Worm (Caenorhabditis elegans) whole organism, L1 larva: ENCODE results near the gene str-193.

Experiments used
- C04F5.9 ChIP-seq: sonication (generic microtip); optimal IDR thresholded peaks from 2 replicates; lab custom pipeline; 2016; ENCODE audit warnings: missing genetic modification characterization, missing compliant biosample characterization
- C34B4.2 ChIP-seq: sonication (generic microtip); optimal IDR thresholded peaks from 2 replicates; lab custom pipeline; 2017; ENCODE audit warnings: mild to moderate bottlenecking, missing genetic modification characterization, missing compliant biosample characterization
- F16B12.6 ChIP-seq: fragments of 150-350 bp; optimal IDR thresholded peaks from 2 replicates; lab custom pipeline; 2014; ENCODE audit warnings: missing biosample characterization, missing genetic modification characterization
- aha-1 ChIP-seq: fragments of 150-350 bp; optimal IDR thresholded peaks from 2 replicates; lab custom pipeline; 2014; ENCODE audit warnings: missing biosample characterization, missing genetic modification characterization
- aly-2 ChIP-seq: fragments of 150-350 bp; optimal IDR thresholded peaks from 2 replicates; lab custom pipeline; 2014; ENCODE audit warnings: missing biosample characterization, missing genetic modification characterization
- ceh-82 ChIP-seq, 3 experiments: fragments of 150-350 bp in 1 of 3; sonication (generic microtip) in 2 of 3; optimal IDR thresholded peaks; 2 replicates each; lab custom pipeline; 2014 to 2017; ENCODE audit warnings: missing biosample characterization in 3 of 3, missing genetic modification characterization in 3 of 3
- ceh-88 ChIP-seq: fragments of 200-800 bp; sonication (Bioruptor generic); IDR thresholded peaks from 2 replicates; pipeline ENCODE4 v1.3.6; 2022; ENCODE audit warnings: missing genetic modification characterization, missing compliant biosample characterization
- dsc-1 ChIP-seq: sonication (generic microtip); optimal IDR thresholded peaks from 2 replicates; lab custom pipeline; 2016; ENCODE audit warnings: mild to moderate bottlenecking, missing genetic modification characterization, missing compliant biosample characterization
- efl-3 ChIP-seq: fragments of 200-800 bp; sonication (Bioruptor generic); optimal IDR thresholded peaks from 2 replicates; lab custom pipeline; 2018; ENCODE audit warnings: mild to moderate bottlenecking, missing genetic modification characterization, missing compliant biosample characterization
- egl-13 ChIP-seq: sonication (generic microtip); optimal IDR thresholded peaks from 2 replicates; lab custom pipeline; 2016; ENCODE audit warnings: missing genotype, missing genetic modification reagents, missing genetic modification characterization, missing compliant biosample characterization
- egl-27 ChIP-seq, 2 experiments: fragments of 150-350 bp in 1 of 2; sonication (generic microtip); optimal IDR thresholded peaks; 3 replicates each; lab custom pipeline; 2017 to 2018; ENCODE audit warnings: missing biosample characterization in 2 of 2, missing genetic modification characterization in 2 of 2, missing genetic modification reagents in 2 of 2
- elt-2 ChIP-seq: sonication (generic microtip); optimal IDR thresholded peaks from 2 replicates; lab custom pipeline; 2016; ENCODE audit warnings: missing genetic modification characterization, mild to moderate bottlenecking, inconsistent platforms, missing compliant biosample characterization, missing genetic modification reagents
- elt-3 ChIP-seq, 6 experiments: fragments of 150-350 bp in 1 of 6; sonication (generic microtip); optimal IDR thresholded peaks; 2 replicates each; lab custom pipeline; 2017 to 2018; ENCODE audit warnings: missing biosample characterization in 6 of 6, missing genetic modification characterization in 6 of 6, inconsistent platforms in 1 of 6
- ets-5 ChIP-seq: fragments of 200-800 bp; sonication (Bioruptor generic); IDR thresholded peaks from 2 replicates; pipeline ENCODE4 v1.3.6; 2022; ENCODE audit warnings: missing genetic modification characterization, missing compliant biosample characterization
- fkh-10 ChIP-seq: sonication (generic microtip); optimal IDR thresholded peaks from 2 replicates; lab custom pipeline; 2017; ENCODE audit warnings: missing biosample characterization, missing genetic modification reagents, missing genetic modification characterization
- fkh-8 ChIP-seq: sonication (generic microtip); optimal IDR thresholded peaks from 2 replicates; lab custom pipeline; 2016; ENCODE audit warnings: mild to moderate bottlenecking, missing genetic modification characterization, missing compliant biosample characterization
- fos-1 ChIP-seq: fragments of 150-350 bp; optimal IDR thresholded peaks from 2 replicates; lab custom pipeline; 2014; ENCODE audit warnings: missing biosample characterization, missing genetic modification characterization
- hpl-2 ChIP-seq: fragments of 150-350 bp; optimal IDR thresholded peaks from 2 replicates; lab custom pipeline; 2014; ENCODE audit warnings: missing biosample characterization, missing genetic modification reagents, missing genetic modification characterization
- jun-1 ChIP-seq: fragments of 150-350 bp; optimal IDR thresholded peaks from 2 replicates; lab custom pipeline; 2014; ENCODE audit warnings: missing biosample characterization, missing genetic modification reagents, missing genetic modification characterization
- lin-13 ChIP-seq: fragments of 150-350 bp; optimal IDR thresholded peaks from 2 replicates; lab custom pipeline; 2014; ENCODE audit warnings: missing biosample characterization, missing genetic modification reagents, missing genetic modification characterization
- lin-35 ChIP-seq, 2 experiments: fragments of 150-350 bp; optimal IDR thresholded peaks; 2 replicates each; lab custom pipeline; 2014; ENCODE audit warnings: missing biosample characterization in 2 of 2, missing genetic modification characterization in 2 of 2, missing genetic modification reagents in 2 of 2
- lin-39 ChIP-seq: fragments of 150-350 bp; optimal IDR thresholded peaks from 2 replicates; lab custom pipeline; 2014; ENCODE audit warnings: missing biosample characterization, missing genetic modification reagents, missing genetic modification characterization
- lsy-2 ChIP-seq, 2 experiments: fragments of 150-350 bp; optimal IDR thresholded peaks; 2 replicates each; lab custom pipeline; 2014; ENCODE audit warnings: missing biosample characterization in 2 of 2, missing genetic modification characterization in 2 of 2
- mab-9 ChIP-seq: fragments of 200-800 bp; sonication (Bioruptor generic); IDR thresholded peaks from 2 replicates; pipeline ENCODE4 v1.3.6; 2022; ENCODE audit warnings: missing genetic modification reagents, missing genetic modification characterization, missing compliant biosample characterization
- mdl-1 ChIP-seq, 2 experiments: fragments of 150-350 bp; optimal IDR thresholded peaks; 2 replicates each; lab custom pipeline; 2014 to 2017; ENCODE audit warnings: missing biosample characterization in 2 of 2, missing genetic modification characterization in 2 of 2, inconsistent platforms in 1 of 2
- mep-1 ChIP-seq: fragments of 150-350 bp; optimal IDR thresholded peaks from 2 replicates; lab custom pipeline; 2014; ENCODE audit warnings: missing biosample characterization, missing genetic modification characterization
- nhr-11 ChIP-seq: fragments of 150-350 bp; optimal IDR thresholded peaks from 2 replicates; lab custom pipeline; 2014; ENCODE audit warnings: missing biosample characterization, missing genetic modification characterization
- nhr-12 ChIP-seq: sonication (generic microtip); optimal IDR thresholded peaks from 2 replicates; lab custom pipeline; 2017; ENCODE audit warnings: missing biosample characterization, missing genetic modification characterization
- nhr-19 ChIP-seq: fragments of 200-800 bp; sonication (Bioruptor generic); conservative IDR thresholded peaks from 2 replicates; pipeline ENCODE4 v1.3.6; 2022; ENCODE audit warnings: missing genetic modification characterization, missing compliant biosample characterization
- nhr-20 ChIP-seq: sonication (generic microtip); optimal IDR thresholded peaks from 2 replicates; lab custom pipeline; 2016; ENCODE audit warnings: mild to moderate bottlenecking, missing genetic modification characterization, missing compliant biosample characterization
- nhr-237 ChIP-seq: fragments of 150-350 bp; optimal IDR thresholded peaks from 2 replicates; lab custom pipeline; 2014; ENCODE audit warnings: missing biosample characterization, missing genetic modification characterization
- nhr-71 ChIP-seq: sonication (generic microtip); optimal IDR thresholded peaks from 2 replicates; lab custom pipeline; 2016; ENCODE audit warnings: mild to moderate bottlenecking, missing genetic modification characterization, moderate library complexity, missing compliant biosample characterization
- nhr-76 ChIP-seq: sonication (generic microtip); optimal IDR thresholded peaks from 2 replicates; lab custom pipeline; 2017; ENCODE audit warnings: missing biosample characterization, missing genetic modification characterization
- nhr-77 ChIP-seq: fragments of 150-350 bp; optimal IDR thresholded peaks from 2 replicates; lab custom pipeline; 2014; ENCODE audit warnings: missing biosample characterization, missing genetic modification characterization
- nhr-84 ChIP-seq: sonication (generic microtip); optimal IDR thresholded peaks from 2 replicates; lab custom pipeline; 2017; ENCODE audit warnings: missing biosample characterization, missing genetic modification characterization
- pax-3 ChIP-seq: fragments of 200-800 bp; sonication (Bioruptor generic); optimal IDR thresholded peaks from 2 replicates; lab custom pipeline; 2018; ENCODE audit warnings: mild to moderate bottlenecking, missing genetic modification characterization, moderate library complexity, missing compliant biosample characterization
- pqm-1 ChIP-seq: sonication (generic microtip); optimal IDR thresholded peaks from 3 replicates; lab custom pipeline; 2017; ENCODE audit warnings: missing biosample characterization, missing genetic modification characterization
- snpc-4 ChIP-seq: fragments of 150-350 bp; optimal IDR thresholded peaks from 2 replicates; lab custom pipeline; 2014; ENCODE audit warnings: missing biosample characterization, missing genetic modification characterization
- sox-4 ChIP-seq: sonication (generic microtip); optimal IDR thresholded peaks from 2 replicates; lab custom pipeline; 2016; ENCODE audit warnings: missing genetic modification characterization, missing compliant biosample characterization
- sup-37 ChIP-seq: fragments of 200-800 bp; sonication (Bioruptor generic); optimal IDR thresholded peaks from 2 replicates; lab custom pipeline; 2018; ENCODE audit warnings: mild to moderate bottlenecking, missing genetic modification characterization, missing compliant biosample characterization
- swsn-7 ChIP-seq: sonication (generic microtip); optimal IDR thresholded peaks from 2 replicates; lab custom pipeline; 2016; ENCODE audit warnings: missing genetic modification characterization, missing compliant biosample characterization
- unc-130 ChIP-seq: fragments of 150-350 bp; optimal IDR thresholded peaks from 2 replicates; lab custom pipeline; 2017; ENCODE audit warnings: missing biosample characterization, missing genetic modification characterization, inconsistent platforms
- unc-62 ChIP-seq: fragments of 150-350 bp; optimal IDR thresholded peaks from 2 replicates; lab custom pipeline; 2014; ENCODE audit warnings: missing biosample characterization, missing genetic modification reagents, missing genetic modification characterization
- unc-86 ChIP-seq: sonication (generic microtip); optimal IDR thresholded peaks from 2 replicates; lab custom pipeline; 2016; ENCODE audit warnings: missing genetic modification characterization, missing compliant biosample characterization
- zag-1 ChIP-seq: fragments of 150-350 bp; optimal IDR thresholded peaks from 2 replicates; lab custom pipeline; 2014; ENCODE audit warnings: missing biosample characterization, missing genetic modification characterization
- zip-4 ChIP-seq: fragments of 200-800 bp; sonication (Bioruptor generic); optimal IDR thresholded peaks from 2 replicates; lab custom pipeline; 2018; ENCODE audit warnings: mild to moderate bottlenecking, missing genetic modification characterization, moderate library complexity, missing compliant biosample characterization
- ztf-11 ChIP-seq, 2 experiments: sonication (generic microtip); optimal IDR thresholded peaks; 2 replicates each; lab custom pipeline; 2016 to 2017; ENCODE audit warnings: missing genetic modification characterization in 2 of 2, missing biosample characterization in 1 of 2, missing compliant biosample characterization in 1 of 2
- ztf-4 ChIP-seq: fragments of 150-350 bp; optimal IDR thresholded peaks from 2 replicates; lab custom pipeline; 2014; ENCODE audit warnings: missing biosample characterization, missing genetic modification characterization

The str-193 gene

DNA sequence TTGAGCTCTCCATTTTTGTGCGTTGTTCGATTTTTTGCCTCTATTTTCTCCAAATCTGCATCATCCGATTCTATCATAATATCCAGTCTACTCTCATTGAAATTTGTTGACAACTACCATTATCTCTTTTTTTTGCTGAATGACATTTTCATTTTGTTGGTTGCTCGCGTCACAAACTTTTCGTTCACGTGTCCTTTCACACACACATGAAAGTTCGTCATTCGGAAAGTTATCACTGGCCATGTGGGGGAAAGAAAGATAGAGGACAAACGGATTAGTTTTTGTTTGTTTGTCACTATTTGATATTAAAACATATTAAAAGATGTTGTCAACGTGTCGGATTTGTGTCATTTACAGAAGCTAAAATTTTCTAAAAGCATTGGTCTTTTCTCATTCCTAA, 26.6 kb downstream of the str-193 start (continued):
- TF ChIP-seq C34B4.2 (tag; lab: Kevin White, UChicago) (no peak), unc-62 (no peak), C04F5.9 (tag; lab: Kevin White, UChicago) (no peak), egl-27 (tag; optimal IDR thresholded peaks at IDR 0.05; lab: Kevin White, UChicago) (no peak), mep-1 (tag; lab: Kevin White, UChicago) (no peak), zag-1 (tag; lab: Kevin White, UChicago) (no peak), lsy-2 (tag; optimal IDR thresholded peaks at IDR 0.05; lab: Kevin White, UChicago) (peak in 1 of 2 experiments; percentile 8), dsc-1 (tag; lab: Kevin White, UChicago) (peak; percentile 46), nhr-12 (tag; lab: Kevin White, UChicago) (no peak), unc-130 (tag; lab: Kevin White, UChicago) (no peak), zip-4 (GFP tag; lab: Kevin White, UChicago) (no peak), nhr-76 (no peak), ceh-88 (GFP tag; lab: Robert Waterston, UW) (no peak), fkh-10 (GFP tag; lab: Kevin White, UChicago) (no peak), F16B12.6 (no peak), efl-3 (no peak), elt-3 (tag; optimal IDR thresholded peaks at IDR 0.05; lab: Kevin White, UChicago) (no peak), fkh-8 (tag; lab: Kevin White, UChicago) (peak; percentile 62), pax-3 (peak; percentile 39), sup-37 (GFP tag; lab: Kevin White, UChicago) (no peak), nhr-71 (tag; lab: Kevin White, UChicago) (peak; percentile 42), nhr-237 (tag; lab: Kevin White, UChicago) (no peak), aha-1 (no peak), ztf-11 (tag; optimal IDR thresholded peaks at IDR 0.05; lab: Kevin White, UChicago) (no peak), nhr-84 (tag; lab: Kevin White, UChicago) (no peak)
- TF ChIP-seq, all 84 proteins: peak for 7

- TF ChIP-seq pqm-1 (no peak), elt-2 (tag; lab: Kevin White, UChicago) (peak; percentile 84), snpc-4 (tag; lab: Kevin White, UChicago) (no peak), lin-35 (GFP tag; optimal IDR thresholded peaks at IDR 0.05; lab: Kevin White, UChicago) (peak in 1 of 2 experiments; percentile 3), nhr-20 (tag; lab: Kevin White, UChicago) (peak; percentile 52), lin-13 (GFP tag; lab: Kevin White, UChicago) (no peak), nhr-71 (tag; lab: Kevin White, UChicago) (peak; percentile 15), sox-4 (no peak)
Observed at ce11 chrV:9791332-9791731, 30.3 kb downstream of the str-193 start, which contains the start of gene lipl-2. TSS of gene lipl-2 (plus strand) at chrV:9791567.

DNA sequence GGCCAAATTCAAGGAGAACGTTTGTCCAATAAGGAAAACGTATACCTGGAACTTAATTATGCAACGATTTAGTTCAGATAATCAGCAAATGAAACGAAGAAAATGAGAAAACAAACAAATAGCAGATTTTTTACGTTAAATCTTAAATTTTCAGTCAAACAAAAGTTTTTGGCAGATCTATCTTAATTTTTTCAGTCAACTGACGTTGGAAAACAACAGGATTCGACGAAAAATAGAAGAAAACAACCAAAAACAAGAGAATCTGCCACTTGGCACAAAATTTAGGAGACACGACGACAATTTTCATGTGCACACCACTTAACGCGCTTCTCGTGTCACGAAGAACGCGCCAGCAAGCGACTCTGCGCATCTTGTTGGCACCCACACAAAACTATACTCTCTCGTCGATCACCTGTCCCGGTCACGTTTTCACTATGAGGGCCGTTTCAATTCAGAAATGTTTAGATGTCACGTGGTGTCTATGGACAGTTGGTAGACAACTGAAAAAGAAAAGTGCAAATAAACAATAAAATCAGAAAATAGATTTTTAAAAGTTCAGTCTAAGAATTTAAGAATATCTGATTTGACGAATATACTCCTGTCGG, 31.9 kb downstream of the str-193 start, which contains the start of gene ztf-7:
TSS of gene ztf-7 (minus strand) at position 51 of the 605 bp plus-strand sequence.
- no peak for TF ChIP-seq zag-1 (tag; lab: Kevin White, UChicago)
- TF ChIP-seq ztf-11 (tag; optimal IDR thresholded peaks at IDR 0.05; lab: Kevin White, UChicago), result peak in 1 of 2 experiments; percentile 87
- TF ChIP-seq ceh-82 (tag; optimal IDR thresholded peaks at IDR 0.05; lab: Kevin White, UChicago), result peak; percentile 85 to 94 (median 85)
- peak; percentile 82 for TF ChIP-seq fos-1
- TF ChIP-seq mep-1 (tag; lab: Kevin White, UChicago), result peak; percentile 99
- peak; percentile 97 for TF ChIP-seq unc-86 (tag; lab: Kevin White, UChicago)
- peak; percentile 95 for TF ChIP-seq elt-2 (tag; lab: Kevin White, UChicago)
- peak; percentile 71 for TF ChIP-seq fkh-10 (GFP tag; lab: Kevin White, UChicago)
- peak; percentile 95 for TF ChIP-seq egl-13
- TF ChIP-seq nhr-77, result peak; percentile 81
- TF ChIP-seq lin-39 (tag; lab: Kevin White, UChicago), result peak; percentile 96
- TF ChIP-seq aly-2 (tag; lab: Kevin White, UChicago), result peak; percentile 62
- TF ChIP-seq sup-37 (GFP tag; lab: Kevin White, UChicago), result peak; percentile 98
- peak; percentile 92 for TF ChIP-seq mab-9 (GFP tag; lab: Robert Waterston, UW)
- TF ChIP-seq hpl-2, result peak; percentile 86
- TF ChIP-seq mdl-1 (tag; optimal IDR thresholded peaks at IDR 0.05; lab: Kevin White, UChicago), result peak; percentile 59 to 100
- peak; percentile 93 for TF ChIP-seq jun-1 (tag; lab: Kevin White, UChicago)
- TF ChIP-seq nhr-71 (tag; lab: Kevin White, UChicago), result peak; percentile 100
- peak; percentile 66 for TF ChIP-seq efl-3
- peak; percentile 95 for TF ChIP-seq dsc-1 (tag; lab: Kevin White, UChicago)
- TF ChIP-seq ztf-4 (tag; lab: Kevin White, UChicago), result peak; percentile 95
- peak; percentile 90 to 94 for TF ChIP-seq lin-35 (GFP tag; optimal IDR thresholded peaks at IDR 0.05; lab: Kevin White, UChicago)
- peak; percentile 86 for TF ChIP-seq sox-4
- peak; percentile 93 for TF ChIP-seq nhr-11 (tag; lab: Kevin White, UChicago)
- TF ChIP-seq swsn-7, result peak; percentile 98
- no peak for TF ChIP-seq ets-5 (GFP tag; lab: Robert Waterston, UW)
- TF ChIP-seq nhr-19, result peak; percentile 99
